Worm (Caenorhabditis elegans): ENCODE results near the gene dnj-5.

Gene dnj-5

ce11 chrII:6810663-6811062, 47.4 kb downstream of the dnj-5 start, which contains the start of gene snt-1:
Gene snt-1, plus strand, starts transcription at chrII:6810963.
- no peak for TF ChIP-seq unc-62 (GFP tag; optimal IDR thresholded peaks at IDR 0.05)

ce11 chrII:6808539-6808938, 49.6 kb downstream of the dnj-5 start:
- TF ChIP-seq unc-62 (GFP tag; optimal IDR thresholded peaks at IDR 0.05): no peak

- TF ChIP-seq unc-62 (GFP tag; optimal IDR thresholded peaks at IDR 0.05): no peak
These were observed 50.9 kb downstream of the dnj-5 start, which contains the start of gene F31E8.5 for ce11 chrII:6807162-6807561. Gene F31E8.5, minus strand, starts transcription at chrII:6807262.
